Fruit fly (Drosophila melanogaster): ENCODE results near the gene CG43965.

CG43965 gene

dm6 chr3L:8718602-8719001 lies 7.0 kb downstream of the CG43965 start (continued):
- TF ChIP-seq Fer3 (tag; optimal IDR thresholded peaks at IDR 0.05): peak; percentile 19
- no peak for TF ChIP-seq Ravus (GFP tag; IDR thresholded peaks at IDR 0.05)
- no peak for TF ChIP-seq Hr3 (GFP tag; optimal IDR thresholded peaks at IDR 0.05)
- TF ChIP-seq kay (GFP tag; optimal IDR thresholded peaks at IDR 0.05): no peak
- TF ChIP-seq Drgx (GFP tag; IDR thresholded peaks at IDR 0.05): no peak
- 0 out of 2 replicates have a peak, but pooled peaks have one; percentile 19 for TF ChIP-seq Ptx1 (GFP tag; IDR thresholded peaks at IDR 0.05)
- TF ChIP-seq lilli (GFP tag; optimal IDR thresholded peaks at IDR 0.05): no peak
- TF ChIP-seq CG2120 (GFP tag; optimal IDR thresholded peaks at IDR 0.05): peak; percentile 18
- peak; percentile 18 for TF ChIP-seq CG2678 (tag; optimal IDR thresholded peaks at IDR 0.05)
- no peak for TF ChIP-seq CG11456 (GFP tag; IDR thresholded peaks at IDR 0.05)
- TF ChIP-seq CG17612 (GFP tag; IDR thresholded peaks at IDR 0.05): no peak
- no peak for TF ChIP-seq cwo (GFP tag; optimal IDR thresholded peaks at IDR 0.05)
- TF ChIP-seq esg (GFP tag; conservative IDR thresholded peaks at IDR 0.05): no peak
- peak; percentile 27 for TF ChIP-seq dmrt99B (tag; optimal IDR thresholded peaks at IDR 0.05)
- TF ChIP-seq dmrt11E (tag; optimal IDR thresholded peaks at IDR 0.05): no peak
- no peak for TF ChIP-seq usp (GFP tag; optimal IDR thresholded peaks at IDR 0.05)
- no peak for TF ChIP-seq seq (GFP tag; IDR thresholded peaks at IDR 0.05)
- no peak for TF ChIP-seq her (GFP tag; optimal IDR thresholded peaks at IDR 0.05)
- no peak for TF ChIP-seq Ada2b (GFP tag; IDR thresholded peaks at IDR 0.05)
- TF ChIP-seq CG1602 (GFP tag; optimal IDR thresholded peaks at IDR 0.05): no peak
- TF ChIP-seq vnd (GFP tag; IDR thresholded peaks at IDR 0.05; ENCODE audit: partially characterized antibody): peak; percentile 56
- TF ChIP-seq HmgD (GFP tag; optimal IDR thresholded peaks at IDR 0.05): no peak
- no peak for TF ChIP-seq lola (GFP tag; optimal IDR thresholded peaks at IDR 0.05)
- no peak for TF ChIP-seq NC2β (GFP tag; optimal IDR thresholded peaks at IDR 0.05)
- TF ChIP-seq Opbp (GFP tag; IDR thresholded peaks at IDR 0.05; ENCODE audit: partially characterized antibody): peak; percentile 83
- no peak for TF ChIP-seq CG8359 (GFP tag; optimal IDR thresholded peaks at IDR 0.05; ENCODE audit: borderline replicate concordance)
- TF ChIP-seq CG18262 (tag; optimal IDR thresholded peaks at IDR 0.05): peak; percentile 19
- no peak for TF ChIP-seq lmd (GFP tag; IDR thresholded peaks at IDR 0.05)
- TF ChIP-seq CG43689 (GFP tag; IDR thresholded peaks at IDR 0.05): no peak
- TF ChIP-seq Rx (GFP tag; IDR thresholded peaks at IDR 0.05): no peak
- no peak for TF ChIP-seq onecut (GFP tag; IDR thresholded peaks at IDR 0.05)
- no peak for TF ChIP-seq Mrtf (GFP tag; IDR thresholded peaks at IDR 0.05)
- TF ChIP-seq Vsx1 (GFP tag; optimal IDR thresholded peaks at IDR 0.05): no peak
- TF ChIP-seq jigr1 (GFP tag; IDR thresholded peaks at IDR 0.05): no peak
- no peak for TF ChIP-seq peb (GFP tag; IDR thresholded peaks at IDR 0.05)
- no peak for TF ChIP-seq CG15479 (GFP tag; optimal IDR thresholded peaks at IDR 0.05)
- TF ChIP-seq CG1647 (GFP tag; optimal IDR thresholded peaks at IDR 0.05): no peak
- TF ChIP-seq tap (tag; optimal IDR thresholded peaks at IDR 0.05): no peak
- no peak for TF ChIP-seq CHES-1-like (GFP tag; optimal IDR thresholded peaks at IDR 0.05)
- no peak for TF ChIP-seq CG9437 (GFP tag; optimal IDR thresholded peaks at IDR 0.05)
- TF ChIP-seq shn (GFP tag; optimal IDR thresholded peaks at IDR 0.05): no peak
- TF ChIP-seq HLHmδ (GFP tag; optimal IDR thresholded peaks at IDR 0.05): no peak
- TF ChIP-seq MBD-R2 (GFP tag; IDR thresholded peaks at IDR 0.05): peak; percentile 28; the same call in 1 of the 2 replicates
- no peak for TF ChIP-seq Hsf (GFP tag; optimal IDR thresholded peaks at IDR 0.05)
- TF ChIP-seq CG10654 (GFP tag; optimal IDR thresholded peaks at IDR 0.05): no peak
- peak; percentile 91 for TF ChIP-seq Dref (GFP tag; IDR thresholded peaks at IDR 0.05)
- no peak for TF ChIP-seq CG8388 (GFP tag; optimal IDR thresholded peaks at IDR 0.05)
- no peak for TF ChIP-seq CG4360 (GFP tag; IDR thresholded peaks at IDR 0.05)
- no peak for TF ChIP-seq CG12071 (GFP tag; optimal IDR thresholded peaks at IDR 0.05)
- TF ChIP-seq YL-1 (GFP tag; optimal IDR thresholded peaks at IDR 0.05): no peak
- no peak for TF ChIP-seq Antp (GFP tag; optimal IDR thresholded peaks at IDR 0.05)
- no peak for TF ChIP-seq Pdp1 (GFP tag; optimal IDR thresholded peaks at IDR 0.05)
